Worm (Caenorhabditis elegans): ENCODE measurements around the gene B0244.6.

DNA sequence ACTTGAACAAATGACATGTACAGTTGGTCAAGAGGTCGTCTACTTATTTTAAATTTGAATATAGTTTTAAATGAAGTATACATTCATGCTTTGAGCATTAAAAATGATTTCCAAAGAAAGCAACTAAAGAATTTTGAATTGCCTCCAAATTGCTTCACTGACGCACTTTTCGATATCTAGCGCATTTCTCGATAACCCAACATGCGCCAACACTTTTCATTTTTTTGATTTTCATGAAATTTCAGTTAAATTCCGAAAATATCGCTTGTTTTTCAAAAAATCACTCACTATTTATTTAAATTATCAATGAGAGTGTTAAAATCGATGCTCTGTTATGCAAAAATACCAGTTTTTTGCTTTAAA, 18.0 kb upstream of the B0244.6 start:
- no peak for TF ChIP-seq nhr-77 (tag; optimal IDR thresholded peaks at IDR 0.05)
- TF ChIP-seq elt-2 (tag; optimal IDR thresholded peaks at IDR 0.05): no peak
- no peak for TF ChIP-seq ceh-82 (tag; optimal IDR thresholded peaks at IDR 0.05)
- no peak for TF ChIP-seq ztf-11 (tag; optimal IDR thresholded peaks at IDR 0.05)
- no peak for TF ChIP-seq pha-4 (tag; optimal IDR thresholded peaks at IDR 0.05)
- no peak for TF ChIP-seq nhr-28 (tag; optimal IDR thresholded peaks at IDR 0.05)
